Fruit fly (Drosophila melanogaster) S2 (cell line): Measurements from ENCODE around the gene stv.

ENCODE experiments used
- CG8478 ChIP-seq: fragments of >200 bp; optimal IDR thresholded peaks from 2 replicates; lab custom pipeline; 2018
- CTCF ChIP-seq, 2 experiments: fragments of >200 bp; optimal IDR thresholded peaks; 2 replicates each; lab custom pipeline; 2018

dm6 chr3L:13502484-13503109 lies 25.3 kb downstream of the stv start, which contains the start of gene Spt20:
- TF ChIP-seq CG8478 (lab: Kevin White, UChicago) = no peak
- peak; percentile 29 to 49 for TF ChIP-seq CTCF (optimal IDR thresholded peaks at IDR 0.05; lab: Kevin White, UChicago)
